Worm (Caenorhabditis elegans) whole organism, L2 larva: ENCODE data around the gene H40L08.2.

Source experiments
- ama-1 ChIP-seq: fragments of 150-350 bp; optimal IDR thresholded peaks from 2 replicates; lab custom pipeline; 2018; ENCODE audit warnings: inconsistent platforms
- blmp-1 ChIP-seq: sonication (generic microtip); optimal IDR thresholded peaks from 2 replicates; lab custom pipeline; 2017; ENCODE audit warnings: missing genetic modification characterization, mild to moderate bottlenecking, missing compliant biosample characterization, antibody characterized with exemption, moderate library complexity; ENCODE audit not compliant: insufficient read depth
- fos-1 ChIP-seq: fragments of 150-350 bp; optimal IDR thresholded peaks from 2 replicates; lab custom pipeline; 2014; ENCODE audit warnings: missing biosample characterization, missing genetic modification characterization
- gmeb-1 ChIP-seq: fragments of 150-350 bp; optimal IDR thresholded peaks from 2 replicates; lab custom pipeline; 2014; ENCODE audit warnings: missing biosample characterization, missing genetic modification characterization
- mab-5 ChIP-seq: fragments of 150-350 bp; optimal IDR thresholded peaks from 2 replicates; lab custom pipeline; 2014; ENCODE audit warnings: missing biosample characterization, missing genetic modification characterization
- nhr-11 ChIP-seq: fragments of 150-350 bp; optimal IDR thresholded peaks from 2 replicates; lab custom pipeline; 2014; ENCODE audit warnings: missing biosample characterization, missing genetic modification characterization
- nhr-12 ChIP-seq: fragments of 150-350 bp; optimal IDR thresholded peaks from 2 replicates; lab custom pipeline; 2014; ENCODE audit warnings: missing biosample characterization, missing genetic modification characterization
- unc-39 ChIP-seq: fragments of 150-350 bp; optimal IDR thresholded peaks from 2 replicates; lab custom pipeline; 2014; ENCODE audit warnings: missing biosample characterization, missing genetic modification characterization
- ztf-11 ChIP-seq: sonication (generic microtip); optimal IDR thresholded peaks from 2 replicates; lab custom pipeline; 2017; ENCODE audit warnings: missing biosample characterization, missing genetic modification characterization

DNA sequence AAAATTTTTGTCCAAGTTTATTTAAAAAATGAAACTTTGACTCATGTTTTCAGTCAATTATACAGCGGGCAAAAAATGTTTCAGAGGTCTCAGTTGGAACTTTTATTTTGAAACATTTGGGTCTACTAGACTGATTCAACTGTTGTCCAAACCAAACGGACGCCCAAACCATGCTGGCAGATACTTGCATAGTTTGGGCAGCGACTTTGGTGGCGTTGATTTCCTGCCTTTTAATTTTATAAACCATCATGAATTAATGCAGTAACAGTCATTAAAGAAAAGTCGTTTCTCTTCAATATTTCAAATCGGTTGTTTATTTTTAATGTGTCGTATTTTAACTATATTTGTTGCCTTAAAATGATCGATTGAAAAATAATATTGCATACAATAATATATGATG lies 41.3 kb downstream of the H40L08.2 start:
- TF ChIP-seq ztf-11 (tag; lab: Kevin White, UChicago) (no peak), fos-1 (tag; lab: Kevin White, UChicago) (no peak), ama-1 (no peak), blmp-1 (no peak), unc-39 (no peak), gmeb-1 (tag; lab: Kevin White, UChicago) (no peak), nhr-11 (tag; lab: Kevin White, UChicago) (no peak), nhr-12 (tag; lab: Kevin White, UChicago) (no peak), mab-5 (tag; lab: Kevin White, UChicago) (no peak)
